Fruit fly (Drosophila melanogaster) whole organism, prepupa: Measurements from ENCODE around the gene CG12470.

Experiments used
- Blimp-1 ChIP-seq: fragments of 200-800 bp; sonication (Bioruptor generic); optimal IDR thresholded peaks from 3 replicates; lab custom pipeline; 2017; ENCODE audit warnings: missing biosample characterization, missing genetic modification characterization, mild to moderate bottlenecking, moderate library complexity, missing genetic modification reagents
- CG11902 ChIP-seq: fragments of 200-800 bp; sonication (Bioruptor generic); optimal IDR thresholded peaks from 3 replicates; lab custom pipeline; 2016; ENCODE audit warnings: missing biosample characterization, missing genetic modification characterization
- CG15336 ChIP-seq: fragments of 200-800 bp; sonication (Bioruptor generic); IDR thresholded peaks from 2 replicates; pipeline ENCODE4 v1.3.6; 2022; ENCODE audit warnings: missing biosample characterization, missing genetic modification characterization
- CG1621 ChIP-seq: fragments of 200-800 bp; sonication (Bioruptor generic); optimal IDR thresholded peaks from 3 replicates; lab custom pipeline; 2018; ENCODE audit warnings: missing biosample characterization, mild to moderate bottlenecking, missing genetic modification characterization
- CG16779 ChIP-seq: fragments of 200-800 bp; sonication (Bioruptor generic); optimal IDR thresholded peaks from 3 replicates; lab custom pipeline; 2017; ENCODE audit warnings: missing biosample characterization, mild to moderate bottlenecking, missing genetic modification characterization
- CG31627 ChIP-seq: fragments of 200-800 bp; sonication (Bioruptor generic); optimal IDR thresholded peaks from 3 replicates; lab custom pipeline; 2016; ENCODE audit warnings: missing biosample characterization, missing genetic modification characterization
- CG32006 ChIP-seq: fragments of 200-800 bp; sonication (Bioruptor generic); optimal IDR thresholded peaks from 3 replicates; lab custom pipeline; 2017; ENCODE audit warnings: missing biosample characterization, mild to moderate bottlenecking, missing genetic modification characterization
- CG4318 ChIP-seq: fragments of 200-800 bp; sonication (Bioruptor generic); optimal IDR thresholded peaks from 3 replicates; lab custom pipeline; 2017; ENCODE audit warnings: missing biosample characterization, mild to moderate bottlenecking, missing genetic modification characterization
- CG6276 ChIP-seq: fragments of 200-800 bp; sonication (Bioruptor generic); optimal IDR thresholded peaks from 2 replicates; lab custom pipeline; 2017; ENCODE audit warnings: missing biosample characterization, mild to moderate bottlenecking, missing genetic modification characterization
- CG6792 ChIP-seq: fragments of 200-800 bp; sonication (Bioruptor generic); optimal IDR thresholded peaks from 3 replicates; lab custom pipeline; 2016; ENCODE audit warnings: missing biosample characterization, missing genetic modification characterization
- CG6854 ChIP-seq: fragments of 200-800 bp; sonication (Bioruptor generic); optimal IDR thresholded peaks from 2 replicates; lab custom pipeline; 2017; ENCODE audit warnings: missing biosample characterization, mild to moderate bottlenecking, missing genetic modification characterization
- CG7368 ChIP-seq: fragments of 200-800 bp; sonication (Bioruptor generic); optimal IDR thresholded peaks from 3 replicates; lab custom pipeline; 2016; ENCODE audit warnings: missing biosample characterization, missing genetic modification characterization
- CG8119 ChIP-seq: fragments of 200-800 bp; sonication (Bioruptor generic); IDR thresholded peaks from 3 replicates; pipeline ENCODE4 v1.3.6; 2022; ENCODE audit warnings: missing biosample characterization, missing genetic modification characterization
- CG8632 ChIP-seq: fragments of 200-800 bp; sonication (Bioruptor generic); optimal IDR thresholded peaks from 3 replicates; lab custom pipeline; 2016; ENCODE audit warnings: missing biosample characterization, missing genetic modification characterization
- Eip78C ChIP-seq: fragments of 200-800 bp; sonication (Bioruptor generic); peaks from one replicate; lab custom pipeline; 2016; ENCODE audit warnings: missing biosample characterization, missing genetic modification characterization
- Eip93F ChIP-seq: fragments of 200-800 bp; sonication (Bioruptor generic); optimal IDR thresholded peaks from 2 replicates; lab custom pipeline; 2016; ENCODE audit warnings: missing biosample characterization, mild to moderate bottlenecking, missing genetic modification characterization
- Ets96B ChIP-seq: fragments of 200-800 bp; optimal IDR thresholded peaks from 2 replicates; lab custom pipeline; 2019; ENCODE audit warnings: missing biosample characterization, mild to moderate bottlenecking, missing genetic modification characterization, moderate library complexity
- Gug ChIP-seq: fragments of 200-800 bp; sonication (Bioruptor generic); IDR thresholded peaks from 2 replicates; pipeline ENCODE4 v1.3.6; 2022; ENCODE audit warnings: missing biosample characterization, missing genetic modification characterization
- Hr38 ChIP-seq: sonication (Bioruptor generic); optimal IDR thresholded peaks from 2 replicates; lab custom pipeline; 2016; ENCODE audit warnings: missing biosample characterization, missing genetic modification characterization
- Hr39 ChIP-seq: fragments of 200-800 bp; sonication (Bioruptor generic); optimal IDR thresholded peaks from 2 replicates; lab custom pipeline; 2016; ENCODE audit warnings: missing biosample characterization, missing genetic modification characterization
- Hr4 ChIP-seq: fragments of 200-800 bp; sonication (Bioruptor generic); optimal IDR thresholded peaks from 3 replicates; lab custom pipeline; 2016; ENCODE audit warnings: missing biosample characterization, missing genetic modification characterization
- OdsH ChIP-seq: fragments of 200-800 bp; sonication (Bioruptor generic); optimal IDR thresholded peaks from 3 replicates; lab custom pipeline; 2016; ENCODE audit warnings: missing biosample characterization, missing genetic modification characterization
- Sox102F ChIP-seq: fragments of 200-800 bp; sonication (Bioruptor generic); optimal IDR thresholded peaks from 2 replicates; lab custom pipeline; 2016; ENCODE audit warnings: missing biosample characterization, mild to moderate bottlenecking, missing genetic modification characterization
- Sox14 ChIP-seq: fragments of 200-800 bp; sonication (Bioruptor generic); optimal IDR thresholded peaks from 3 replicates; lab custom pipeline; 2016; ENCODE audit warnings: missing biosample characterization, missing genetic modification characterization
- Sox15 ChIP-seq: fragments of 200-800 bp; sonication (Bioruptor generic); optimal IDR thresholded peaks from 3 replicates; lab custom pipeline; 2016; ENCODE audit warnings: missing biosample characterization, missing genetic modification characterization
- achi ChIP-seq: fragments of 200-800 bp; sonication (Bioruptor generic); optimal IDR thresholded peaks from 3 replicates; lab custom pipeline; 2016; ENCODE audit warnings: missing biosample characterization, missing genetic modification characterization
- cyc ChIP-seq: fragments of 200-800 bp; sonication (Bioruptor generic); optimal IDR thresholded peaks from 3 replicates; lab custom pipeline; 2016; ENCODE audit warnings: missing biosample characterization, missing genetic modification characterization
- dac ChIP-seq: fragments of 200-800 bp; sonication (Bioruptor generic); optimal IDR thresholded peaks from 2 replicates; lab custom pipeline; 2017; ENCODE audit warnings: missing biosample characterization, mild to moderate bottlenecking, missing genetic modification characterization
- dsx ChIP-seq: fragments of 200-800 bp; optimal IDR thresholded peaks from 3 replicates; lab custom pipeline; 2019; ENCODE audit warnings: missing biosample characterization, mild to moderate bottlenecking, missing genetic modification characterization, moderate library complexity; ENCODE audit not compliant: poor library complexity, severe bottlenecking
- eg ChIP-seq: fragments of 200-800 bp; sonication (Bioruptor generic); IDR thresholded peaks from 3 replicates; pipeline ENCODE4 v1.3.6; 2022; ENCODE audit warnings: missing biosample characterization, missing genetic modification characterization
- esn ChIP-seq: fragments of 200-800 bp; sonication (Bioruptor generic); optimal IDR thresholded peaks from 2 replicates; lab custom pipeline; 2016; ENCODE audit warnings: missing biosample characterization, mild to moderate bottlenecking, missing genetic modification characterization, moderate library complexity
- fkh ChIP-seq: fragments of 200-800 bp; sonication (Bioruptor generic); optimal IDR thresholded peaks from 3 replicates; lab custom pipeline; 2017; ENCODE audit warnings: missing biosample characterization, mild to moderate bottlenecking, missing genetic modification characterization, moderate library complexity
- net ChIP-seq: fragments of 200-800 bp; sonication (Bioruptor generic); optimal IDR thresholded peaks from 3 replicates; lab custom pipeline; 2016; ENCODE audit warnings: missing biosample characterization, missing genetic modification characterization
- pdm3 ChIP-seq: fragments of 200-800 bp; sonication (Bioruptor generic); optimal IDR thresholded peaks from 3 replicates; lab custom pipeline; 2016; ENCODE audit warnings: missing biosample characterization, missing genetic modification characterization
- ss ChIP-seq, 2 experiments: fragments of 200-800 bp; sonication (Bioruptor generic); optimal IDR thresholded peaks; 2 replicates in 1 of 2; 3 replicates in 1 of 2; lab custom pipeline; 2017 to 2018; ENCODE audit warnings: mild to moderate bottlenecking in 2 of 2, missing biosample characterization in 2 of 2, missing genetic modification characterization in 2 of 2, moderate library complexity in 1 of 2
- svp ChIP-seq: fragments of 200-800 bp; sonication (Bioruptor generic); peaks from one replicate; lab custom pipeline; 2016; ENCODE audit warnings: missing biosample characterization, missing genetic modification characterization
- vri ChIP-seq: fragments of 200-800 bp; sonication (Bioruptor generic); optimal IDR thresholded peaks from 3 replicates; lab custom pipeline; 2016; ENCODE audit warnings: missing biosample characterization, mild to moderate bottlenecking, missing genetic modification characterization

CG12470 gene

dm6 chrX:293254-293653 is 14.2 kb upstream of the CG12470 start (continued):
- TF ChIP-seq CG8119 (GFP tag; lab: Robert Waterston, UW) (peak; percentile 76; the same call in 2 of the 3 replicates), Eip78C (GFP tag; lab: Kevin White, UChicago) (peak; percentile 80), Gug (no peak), cyc (GFP tag; lab: Kevin White, UChicago) (no peak)
- TF ChIP-seq, all 60 proteins: peak for 21

dm6 chrX:294839-295238 is 12.6 kb upstream of the CG12470 start, which contains the start of gene CG13375:
Gene CG13375, minus strand, starts transcription at chrX:294962.
- TF ChIP-seq Sox102F (no peak), fkh (GFP tag; lab: Kevin White, UChicago) (no peak), Sox14 (GFP tag; lab: Kevin White, UChicago) (no peak), esn (GFP tag; lab: Kevin White, UChicago) (no peak), CG4318 (GFP tag; lab: Kevin White, UChicago) (no peak), CG31627 (no peak)

- TF ChIP-seq svp (no peak), CG15336 (GFP tag; lab: Robert Waterston, UW) (peak; percentile 27; the same call in 1 of the 2 replicates), CG6276 (GFP tag; lab: Kevin White, UChicago) (peak; percentile 31), Hr4 (peak; percentile 54), CG16779 (tag; lab: Kevin White, UChicago) (no peak), CG8119 (GFP tag; lab: Robert Waterston, UW) (0 out of 3 replicates have a peak, but pooled peaks have one; percentile 47), CG4318 (GFP tag; lab: Kevin White, UChicago) (peak; percentile 17), Eip93F (GFP tag; lab: Kevin White, UChicago) (no peak), dac (GFP tag; lab: Kevin White, UChicago) (no peak), Eip78C (GFP tag; lab: Kevin White, UChicago) (peak; percentile 24), CG32006 (GFP tag; lab: Kevin White, UChicago) (peak; percentile 61)
Measured at dm6 chrX:311328-311727, 3.8 kb downstream of the CG12470 start.

dm6 chrX:314823-315222 is 7.3 kb downstream of the CG12470 start, which contains the start of gene Or1a:
Gene Or1a, plus strand, starts transcription at chrX:315123.
- no peak for TF ChIP-seq esn (GFP tag; lab: Kevin White, UChicago)
- TF ChIP-seq Sox15 (GFP tag; lab: Kevin White, UChicago), result no peak
- TF ChIP-seq CG8632 (GFP tag; lab: Kevin White, UChicago), result no peak
- TF ChIP-seq CG1621 (tag; lab: Kevin White, UChicago), result no peak
- TF ChIP-seq vri (GFP tag; lab: Kevin White, UChicago), result no peak
- no peak for TF ChIP-seq CG6854 (GFP tag; lab: Kevin White, UChicago)
- no peak for TF ChIP-seq CG32006 (GFP tag; lab: Kevin White, UChicago)
- TF ChIP-seq ss (GFP tag; optimal IDR thresholded peaks at IDR 0.05; lab: Kevin White, UChicago), result no peak
- no peak for TF ChIP-seq Eip93F (GFP tag; lab: Kevin White, UChicago)
- TF ChIP-seq CG7368 (GFP tag; lab: Kevin White, UChicago), result no peak
- no peak for TF ChIP-seq achi (GFP tag; lab: Kevin White, UChicago)
- TF ChIP-seq CG11902 (GFP tag; lab: Kevin White, UChicago), result no peak
- TF ChIP-seq Sox102F, result no peak
- TF ChIP-seq Hr39, result no peak
- no peak for TF ChIP-seq Blimp-1 (GFP tag; lab: Kevin White, UChicago)
- no peak for TF ChIP-seq Hr38 (GFP tag; lab: Kevin White, UChicago)
- no peak for TF ChIP-seq net (GFP tag; lab: Kevin White, UChicago)
- TF ChIP-seq CG6792 (GFP tag; lab: Kevin White, UChicago), result no peak
- TF ChIP-seq Ets96B (tag; lab: Kevin White, UChicago), result no peak

dm6 chrX:333942-334341 is 26.5 kb downstream of the CG12470 start:
- TF ChIP-seq OdsH, result peak; percentile 12
- TF ChIP-seq eg (GFP tag; lab: Robert Waterston, UW), result 0 out of 3 replicates have a peak, but pooled peaks have one; percentile 19
- no peak for TF ChIP-seq dsx (GFP tag; lab: Kevin White, UChicago)
- TF ChIP-seq CG32006 (GFP tag; lab: Kevin White, UChicago), result peak; percentile 71
- no peak for TF ChIP-seq pdm3
- TF ChIP-seq CG8119 (GFP tag; lab: Robert Waterston, UW), result peak; percentile 56; the same call in 2 of the 3 replicates
- 0 out of 2 replicates have a peak, but pooled peaks have one; percentile 36 for TF ChIP-seq CG15336 (GFP tag; lab: Robert Waterston, UW)
- peak; percentile 33 for TF ChIP-seq CG6276 (GFP tag; lab: Kevin White, UChicago)
- TF ChIP-seq net (GFP tag; lab: Kevin White, UChicago), result no peak
- TF ChIP-seq Hr4, result peak; percentile 51
- TF ChIP-seq Eip78C (GFP tag; lab: Kevin White, UChicago), result peak; percentile 47
